Worm (Caenorhabditis elegans): ENCODE data around the gene srh-199.

The srh-199 gene

ce11 chrV:1743205-1743870 is 8.0 kb downstream of the srh-199 start, which contains the start of gene nhr-256 (continued):
- TF ChIP-seq ama-1 (optimal IDR thresholded peaks at IDR 0.05) (no peak), ama-1 (GFP tag; optimal IDR thresholded peaks at IDR 0.05) (no peak), hmg-1.2 (GFP tag; IDR thresholded peaks at IDR 0.05) (peak; percentile 95), ceh-27 (GFP tag; optimal IDR thresholded peaks at IDR 0.05) (peak; percentile 43), zfh-2 (GFP tag; conservative IDR thresholded peaks at IDR 0.05) (no peak), atf-7 (tag; optimal IDR thresholded peaks at IDR 0.05) (peak; percentile 21), F57C9.4 (tag; optimal IDR thresholded peaks at IDR 0.05) (no peak), let-607 (tag; optimal IDR thresholded peaks at IDR 0.05) (peak in 1 of 2 experiments; percentile 59), ZK185.1 (tag; optimal IDR thresholded peaks at IDR 0.05; ENCODE audit: poor library complexity, severe bottlenecking) (no peak), akir-1 (GFP tag; optimal IDR thresholded peaks at IDR 0.05) (no peak), attf-5 (GFP tag; optimal IDR thresholded peaks at IDR 0.05) (peak; percentile 65)

DNA sequence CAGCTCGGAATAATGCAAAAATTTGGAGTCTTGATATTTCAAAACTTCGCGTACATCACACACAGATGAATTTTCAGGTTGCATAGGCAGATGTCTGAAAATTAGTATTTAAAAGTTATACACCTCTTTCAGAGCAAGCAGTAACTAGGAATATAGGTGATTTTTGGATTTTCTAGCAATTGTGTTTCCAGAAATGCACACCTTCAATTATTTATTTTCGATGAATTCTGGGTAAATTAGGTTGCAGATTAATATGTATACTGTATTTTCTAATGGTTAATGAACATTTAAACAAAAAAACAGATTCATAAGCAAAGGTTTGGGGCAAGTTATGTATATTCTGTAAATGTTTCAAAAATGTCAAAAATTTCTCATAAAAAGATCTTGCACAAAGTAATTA is 10.3 kb downstream of the srh-199 start, which contains the start of gene srab-25:
Gene srab-25, minus strand, starts transcription at position 101 of the 400 bp plus-strand sequence.
- TF ChIP-seq rec-8 (tag; optimal IDR thresholded peaks at IDR 0.05) (no peak), sea-2 (GFP tag; IDR thresholded peaks at IDR 0.05) (no peak), lin-26 (GFP tag; IDR thresholded peaks at IDR 0.05) (no peak), egrh-3 (GFP tag; IDR thresholded peaks at IDR 0.05) (no peak), snpc-3.4 (tag; optimal IDR thresholded peaks at IDR 0.05) (no peak), B0035.1 (tag; optimal IDR thresholded peaks at IDR 0.05) (no peak)

DNA sequence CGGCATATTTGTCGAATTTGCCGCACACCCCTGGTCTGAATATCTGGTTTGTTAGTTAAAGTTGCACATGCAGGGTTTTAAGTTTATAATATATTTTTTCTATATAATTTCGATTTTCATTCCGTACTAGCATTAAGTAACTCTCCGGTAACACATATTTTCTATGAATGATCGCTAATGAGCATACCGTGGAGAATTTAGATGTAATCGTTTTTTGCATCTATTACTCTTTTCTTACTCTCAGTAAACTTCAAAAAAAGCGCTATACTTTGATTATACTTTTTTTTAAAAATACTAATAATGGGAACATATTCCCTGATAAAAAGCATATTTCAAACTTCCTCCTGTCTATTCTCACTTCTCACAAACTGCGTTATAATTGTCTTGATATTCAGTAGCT is 16.8 kb downstream of the srh-199 start, which contains the start of gene str-160:
Gene str-160, plus strand, starts transcription at position 301 of the 400 bp plus-strand sequence.
- TF ChIP-seq lsy-27 (tag; optimal IDR thresholded peaks at IDR 0.05; ENCODE audit: borderline replicate concordance, insufficient read depth) (no peak), madf-6 (GFP tag; IDR thresholded peaks at IDR 0.05) (no peak), F33H1.4 (GFP tag; IDR thresholded peaks at IDR 0.05) (no peak), tlf-1 (GFP tag; optimal IDR thresholded peaks at IDR 0.05) (no peak), lir-1 (GFP tag; conservative IDR thresholded peaks at IDR 0.05) (no peak), hmg-20 (GFP tag; IDR thresholded peaks at IDR 0.05) (no peak), athp-1 (tag; optimal IDR thresholded peaks at IDR 0.05) (no peak), ztf-28 (GFP tag; IDR thresholded peaks at IDR 0.05) (no peak), dox-1 (GFP tag; IDR thresholded peaks at IDR 0.05) (no peak), dpl-1 (GFP tag; optimal IDR thresholded peaks at IDR 0.05) (no peak), ztf-26 (tag; optimal IDR thresholded peaks at IDR 0.05) (no peak), Y53F4B.3 (GFP tag; IDR thresholded peaks at IDR 0.05) (no peak), hlh-12 (tag; optimal IDR thresholded peaks at IDR 0.05) (no peak)

DNA sequence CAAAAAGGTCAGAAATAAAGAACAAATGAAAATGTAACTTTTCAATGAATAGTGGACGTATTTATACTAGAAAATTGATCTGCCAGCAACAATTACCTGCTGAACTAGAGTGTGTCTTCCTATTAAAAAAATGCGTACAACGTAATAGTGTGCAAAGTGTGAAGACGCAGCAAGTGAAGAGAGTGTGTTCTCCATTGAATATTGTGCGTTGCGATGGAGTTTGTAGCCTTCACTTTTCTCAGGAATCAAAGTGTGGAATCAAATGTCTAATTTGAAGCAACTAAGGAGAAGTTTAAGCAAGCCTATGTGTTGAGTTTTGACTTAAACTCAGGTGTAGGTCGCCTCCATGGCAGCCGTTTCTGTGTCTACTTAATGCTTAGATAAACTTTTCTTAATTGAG is 19.4 kb downstream of the srh-199 start, which contains the start of gene gst-21:
Gene gst-21, minus strand, starts transcription at position 101 of the 400 bp plus-strand sequence.
- TF ChIP-seq F39B2.1 (GFP tag; IDR thresholded peaks at IDR 0.05) = no peak

ce11 chrV:1725353-1725752 is 26.0 kb downstream of the srh-199 start, which contains the start of gene sri-27:
Gene sri-27 (plus strand): TSS chrV:1725653.
- TF ChIP-seq sptf-2 (GFP tag; optimal IDR thresholded peaks at IDR 0.05) (no peak), lin-26 (GFP tag; IDR thresholded peaks at IDR 0.05) (no peak), bed-2 (GFP tag; IDR thresholded peaks at IDR 0.05) (no peak), T07F8.4 (tag; optimal IDR thresholded peaks at IDR 0.05) (no peak)

Data from whole organism, young adult.